Fruit fly (Drosophila melanogaster): Measurements from ENCODE around the gene CG12640.
A peak's percentile ranks its signal among the peaks of the same experiment; 100 is the strongest.

The CG12640 gene

DNA sequence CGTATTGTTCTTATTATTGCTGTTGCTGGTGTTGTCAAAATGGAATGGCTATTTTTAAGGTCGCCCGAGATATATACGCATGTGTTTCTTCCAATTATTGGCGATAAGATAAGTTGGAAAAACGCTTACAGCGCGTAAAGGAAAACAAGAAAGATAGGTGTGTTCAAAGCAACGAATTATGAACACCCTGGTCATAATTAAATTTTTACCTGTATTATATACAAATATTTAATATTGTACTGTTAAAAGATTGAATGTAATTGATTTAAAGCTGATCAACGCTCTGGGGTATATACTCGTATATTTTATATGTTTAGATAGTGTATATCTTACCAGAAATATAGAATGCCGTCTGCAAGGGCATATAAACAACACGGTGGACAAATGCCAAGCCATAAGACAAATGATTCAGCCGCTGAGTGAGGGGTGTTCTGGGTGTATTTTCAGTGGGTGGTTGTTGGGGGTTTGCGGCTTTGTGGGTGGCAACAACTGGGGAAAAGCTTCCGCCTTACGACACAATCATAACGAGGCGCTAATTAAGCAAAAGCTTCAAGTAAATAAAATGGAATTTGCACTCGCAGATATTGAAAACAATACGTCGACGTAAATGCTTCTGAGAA is 35.0 kb downstream of the CG12640 start:
- TF ChIP-seq noc (tag; optimal IDR thresholded peaks at IDR 0.05) = peak; percentile 53

DNA sequence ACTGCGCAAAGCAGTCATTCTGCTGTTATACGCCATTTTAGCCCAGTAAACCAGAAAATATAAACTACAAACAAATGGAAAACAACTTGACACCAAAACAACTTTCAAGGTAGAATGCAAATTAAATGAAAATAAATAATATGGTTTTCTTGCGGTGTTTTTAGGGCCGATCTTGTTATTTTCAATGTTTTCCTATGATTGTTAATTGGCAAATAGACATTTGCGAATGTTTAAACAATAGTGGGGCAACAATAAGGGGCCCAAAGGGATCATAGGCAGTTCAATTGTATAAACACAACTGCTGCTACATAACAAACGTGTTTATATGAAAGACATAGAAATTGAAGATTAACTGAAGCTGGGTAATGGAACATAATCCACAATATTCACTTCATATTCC is 35.8 kb downstream of the CG12640 start:
- TF ChIP-seq noc (tag; optimal IDR thresholded peaks at IDR 0.05) = no peak

DNA sequence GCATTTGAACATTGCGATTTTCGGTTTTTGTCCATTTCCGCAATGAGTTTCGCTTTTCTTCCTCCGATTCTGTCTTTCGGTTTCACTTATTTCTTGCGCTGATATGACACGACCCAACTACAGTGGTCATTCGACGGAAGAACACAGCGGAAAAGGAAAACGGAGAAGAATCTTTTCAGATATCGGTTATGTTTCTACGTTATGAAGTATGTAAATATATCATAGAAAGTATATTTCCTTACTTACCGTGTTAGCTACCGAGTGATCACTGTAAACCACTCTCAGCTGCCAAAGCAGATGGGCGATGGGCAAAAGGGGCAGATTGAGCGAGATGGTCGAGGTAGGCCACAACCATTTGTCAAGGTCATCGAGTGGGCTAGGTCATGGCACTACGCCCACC is 44.9 kb downstream of the CG12640 start:
- peak; percentile 44 for TF ChIP-seq noc (tag; optimal IDR thresholded peaks at IDR 0.05)

DNA sequence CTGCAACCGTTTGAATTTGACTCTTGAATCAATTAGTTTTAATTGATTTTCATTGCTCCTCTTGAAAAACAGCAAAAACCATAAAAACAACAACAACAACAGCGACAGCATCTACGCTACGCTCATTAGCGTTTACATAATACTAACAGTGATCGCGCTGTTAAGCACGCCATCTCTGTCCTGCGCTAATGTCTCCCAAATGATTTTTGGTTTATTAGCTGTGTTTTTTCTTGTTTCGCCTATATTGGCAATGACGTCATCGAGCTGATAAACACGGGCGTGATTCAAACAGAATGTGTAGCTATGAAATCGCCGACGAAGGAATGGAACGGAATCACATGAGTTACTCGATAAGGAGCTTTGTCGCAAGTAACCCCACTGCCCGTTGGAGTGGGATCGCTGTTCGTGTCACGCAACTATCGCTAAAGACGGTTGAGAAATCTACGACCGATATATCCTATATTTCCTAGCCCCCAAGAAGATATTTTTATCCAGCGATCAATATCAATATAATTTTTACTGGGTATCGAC is 45.7 kb downstream of the CG12640 start:
- TF ChIP-seq noc (tag; optimal IDR thresholded peaks at IDR 0.05) = peak; percentile 17

DNA sequence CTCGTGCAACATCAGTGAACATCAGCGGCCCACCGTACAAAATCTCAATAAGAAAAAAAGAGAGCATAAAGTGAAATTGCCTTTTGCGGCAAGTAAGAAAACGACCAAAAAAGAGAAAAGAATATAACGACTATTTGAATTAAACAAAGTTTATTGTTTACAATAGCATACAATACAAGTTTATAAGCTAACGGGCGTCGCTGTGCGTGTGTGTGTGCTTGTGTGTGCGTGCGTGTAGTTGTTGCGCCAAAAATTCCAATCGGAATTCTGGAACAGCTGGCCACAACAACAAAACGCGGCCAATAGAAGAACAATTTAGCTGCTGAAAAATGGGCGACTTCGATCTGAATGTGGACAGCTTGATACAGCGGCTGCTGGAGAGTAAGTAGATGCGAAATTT is 46.4 kb downstream of the CG12640 start:
- no peak for TF ChIP-seq noc (tag; optimal IDR thresholded peaks at IDR 0.05)

DNA sequence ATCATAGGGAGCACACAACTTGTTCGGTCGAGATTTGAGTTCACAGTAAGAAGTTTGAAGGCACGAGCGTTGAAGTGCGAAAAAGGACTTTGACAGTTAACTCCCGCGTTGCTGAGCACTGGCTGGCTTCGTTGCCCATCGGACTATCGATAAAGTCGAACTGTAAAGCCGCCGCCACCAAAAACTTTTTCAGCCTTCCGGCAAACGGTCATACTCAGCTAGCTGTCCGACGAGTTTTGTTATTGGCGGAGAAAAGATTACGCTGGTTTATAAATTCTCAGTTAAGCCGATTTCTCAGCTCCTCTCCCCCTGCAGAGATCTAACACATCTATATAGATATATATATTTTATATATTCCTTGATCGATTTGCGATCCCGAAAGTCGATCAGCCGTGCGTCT is 46.9 kb downstream of the CG12640 start, which contains the start of the genes Psf3 and flw:
Psf3 (minus strand) TSS at position 105 of the 400 bp plus-strand sequence.
flw (plus strand) TSS at position 204 of the 400 bp plus-strand sequence.
- no peak for TF ChIP-seq noc (tag; optimal IDR thresholded peaks at IDR 0.05)

DNA sequence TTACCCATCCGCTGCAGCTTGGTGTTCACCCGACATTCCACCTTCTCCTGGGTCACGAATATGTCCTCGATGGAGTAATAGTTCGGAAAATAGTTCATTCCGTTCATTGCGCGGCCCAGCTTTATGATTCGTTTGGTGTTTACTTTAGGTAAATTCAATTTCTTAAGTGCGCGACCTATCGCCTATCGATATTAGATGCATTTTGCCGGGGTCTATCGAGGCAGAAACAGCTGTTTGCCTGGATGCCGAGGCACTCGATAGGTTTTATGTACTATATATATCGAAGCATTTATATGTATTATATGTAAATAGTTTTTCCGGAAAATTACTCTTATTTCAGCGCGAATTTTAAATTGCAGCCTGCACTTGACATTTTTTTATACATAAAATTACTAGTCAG is 47.7 kb downstream of the CG12640 start:
- TF ChIP-seq noc (tag; optimal IDR thresholded peaks at IDR 0.05) = no peak
